Worm (Caenorhabditis elegans) whole organism, mixed stage, embryonic: ENCODE measurements around the gene ncs-3.

Source experiments
- bed-3 ChIP-seq: fragments of 200-800 bp; sonication (Bioruptor generic); optimal IDR thresholded peaks from 3 replicates; lab custom pipeline; 2018; ENCODE audit warnings: mild to moderate bottlenecking, missing genetic modification characterization, moderate library complexity, missing compliant biosample characterization
- ces-1 ChIP-seq: fragments of 150-350 bp; optimal IDR thresholded peaks from 2 replicates; lab custom pipeline; 2014; ENCODE audit warnings: missing biosample characterization, missing genetic modification reagents, missing genetic modification characterization
- mab-5 ChIP-seq: fragments of 150-350 bp; optimal IDR thresholded peaks from 2 replicates; lab custom pipeline; 2014; ENCODE audit warnings: missing biosample characterization, missing genetic modification characterization
- nhr-12 ChIP-seq: fragments of 150-350 bp; optimal IDR thresholded peaks from 2 replicates; lab custom pipeline; 2014; ENCODE audit warnings: missing biosample characterization, missing genetic modification characterization
- nhr-2 ChIP-seq: fragments of 150-350 bp; optimal IDR thresholded peaks from 2 replicates; lab custom pipeline; 2014; ENCODE audit warnings: missing biosample characterization, missing genetic modification characterization
- nhr-76 ChIP-seq: sonication (generic microtip); optimal IDR thresholded peaks from 2 replicates; lab custom pipeline; 2017; ENCODE audit warnings: missing biosample characterization, missing genetic modification characterization
- pha-4 ChIP-seq: fragments of 150-350 bp; optimal IDR thresholded peaks from 2 replicates; lab custom pipeline; 2018; ENCODE audit warnings: missing biosample characterization, missing genetic modification reagents, missing genetic modification characterization

- TF ChIP-seq bed-3 (GFP tag; lab: Kevin White, UChicago) (no peak), nhr-2 (tag; lab: Kevin White, UChicago) (no peak), nhr-12 (no peak), pha-4 (no peak), nhr-76 (tag; lab: Kevin White, UChicago) (no peak), mab-5 (tag; lab: Kevin White, UChicago) (no peak), ces-1 (GFP tag; lab: Kevin White, UChicago) (peak; percentile 95)
Observed at ce11 chrX:1057821-1058377, 4.0 kb downstream of the ncs-3 start.
